Fruit fly (Drosophila melanogaster): Measurements from ENCODE around the gene CG4287.

Gene CG4287

DNA sequence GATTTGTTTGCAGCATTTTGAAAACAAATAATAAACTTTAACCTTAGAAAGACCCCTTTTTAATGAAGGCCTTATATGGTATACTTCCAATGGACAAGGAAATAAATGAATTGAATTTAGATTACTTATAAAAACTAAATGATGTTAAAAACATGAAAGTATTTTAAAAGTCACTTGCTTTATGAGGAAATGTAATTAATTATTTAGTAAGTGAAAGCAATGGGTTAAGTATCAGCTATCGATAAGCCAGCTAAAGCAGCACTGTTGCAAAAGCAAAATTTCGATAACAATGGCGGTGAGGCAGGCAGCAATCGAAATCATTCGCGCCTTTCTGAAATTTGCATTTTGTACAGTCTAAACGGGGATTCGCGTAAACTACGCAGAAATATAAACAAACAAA lies 1.5 kb upstream of the CG4287 start, which contains the start of the genes CG32856 and Rbf2 (continued):
- TF ChIP-seq ATbp (GFP tag; optimal IDR thresholded peaks at IDR 0.05) (peak; percentile 52), CG4424 (GFP tag; optimal IDR thresholded peaks at IDR 0.05) (peak; percentile 63), CG16813 (GFP tag; IDR thresholded peaks at IDR 0.05; ENCODE audit: partially characterized antibody) (peak; percentile 79), dmrt99B (tag; optimal IDR thresholded peaks at IDR 0.05) (no peak), CG18619 (GFP tag; optimal IDR thresholded peaks at IDR 0.05) (peak; percentile 71), stwl (tag; optimal IDR thresholded peaks at IDR 0.05) (peak; percentile 82), phol (tag; optimal IDR thresholded peaks at IDR 0.05) (peak; percentile 97), Hmr (GFP tag; optimal IDR thresholded peaks at IDR 0.05) (peak; percentile 83), Fer2 (tag; optimal IDR thresholded peaks at IDR 0.05) (peak; percentile 60), HLH3B (GFP tag; IDR thresholded peaks at IDR 0.05) (no peak), kay (GFP tag; optimal IDR thresholded peaks at IDR 0.05) (peak; percentile 39), zen (tag; optimal IDR thresholded peaks at IDR 0.05) (peak; percentile 61), CG7556 (GFP tag; optimal IDR thresholded peaks at IDR 0.05) (peak; percentile 74), jing (GFP tag; optimal IDR thresholded peaks at IDR 0.05) (peak; percentile 49), CG2199 (GFP tag; IDR thresholded peaks at IDR 0.05) (no peak), cg (GFP tag; optimal IDR thresholded peaks at IDR 0.05) (no peak), prd (optimal IDR thresholded peaks at IDR 0.05) (no peak), prd (GFP tag; IDR thresholded peaks at IDR 0.05) (no peak; the same call in 1 of the 3 replicates), CG10147 (GFP tag; optimal IDR thresholded peaks at IDR 0.05) (no peak), gem (tag; optimal IDR thresholded peaks at IDR 0.05) (peak; percentile 95), zfh1 (GFP tag; IDR thresholded peaks at IDR 0.05) (no peak), ab (GFP tag; optimal IDR thresholded peaks at IDR 0.05) (peak; percentile 41), Oli (tag; optimal IDR thresholded peaks at IDR 0.05) (no peak), Ssrp (tag; optimal IDR thresholded peaks at IDR 0.05) (peak; percentile 87), sob (GFP tag; IDR thresholded peaks at IDR 0.05) (peak; percentile 44; the same call in 1 of the 2 replicates), Lim3 (GFP tag; IDR thresholded peaks at IDR 0.05) (no peak), NFAT (GFP tag; IDR thresholded peaks at IDR 0.05) (peak; percentile 68; the same call in 1 of the 2 replicates), pnt (GFP tag; optimal IDR thresholded peaks at IDR 0.05) (peak; percentile 29), pan (optimal IDR thresholded peaks at IDR 0.05) (no peak), pan (GFP tag; optimal IDR thresholded peaks at IDR 0.05 in 1 of 2, IDR thresholded peaks at IDR 0.05 in 1 of 2) (no peak), cas (GFP tag; IDR thresholded peaks at IDR 0.05) (peak; percentile 50; the same call in 1 of the 2 replicates), pum (GFP tag; optimal IDR thresholded peaks at IDR 0.05) (peak; percentile 77), Sox102F (GFP tag; optimal IDR thresholded peaks at IDR 0.05) (peak; percentile 90), Oaz (GFP tag; IDR thresholded peaks at IDR 0.05) (peak; percentile 67; the same call in 1 of the 2 replicates), CG13624 (GFP tag; optimal IDR thresholded peaks at IDR 0.05) (peak; percentile 79), Gsc (GFP tag; IDR thresholded peaks at IDR 0.05) (no peak), CoRest (tag; optimal IDR thresholded peaks at IDR 0.05) (peak; percentile 93), Taf1 (GFP tag; IDR thresholded peaks at IDR 0.05) (0 out of 2 replicates have a peak, but pooled peaks have one; percentile 13), CG10979 (tag; optimal IDR thresholded peaks at IDR 0.05) (peak; percentile 23), Dad (GFP tag; optimal IDR thresholded peaks at IDR 0.05) (no peak), tll (GFP tag; optimal IDR thresholded peaks at IDR 0.05) (peak in 1 of 2 experiments; percentile 14), knrl (GFP tag; IDR thresholded peaks at IDR 0.05; ENCODE audit: partially characterized antibody) (peak; percentile 78), Myb (GFP tag; optimal IDR thresholded peaks at IDR 0.05) (peak; percentile 65), sc (optimal IDR thresholded peaks at IDR 0.05) (no peak), sc (GFP tag; optimal IDR thresholded peaks at IDR 0.05) (no peak), CG3065 (GFP tag; optimal IDR thresholded peaks at IDR 0.05) (peak; percentile 34), CG16815 (GFP tag; optimal IDR thresholded peaks at IDR 0.05) (peak; percentile 57), CG4707 (GFP tag; optimal IDR thresholded peaks at IDR 0.05) (peak; percentile 50), CG7271 (tag; optimal IDR thresholded peaks at IDR 0.05) (no peak), Max (GFP tag; optimal IDR thresholded peaks at IDR 0.05) (peak; percentile 26), MESR4 (GFP tag; optimal IDR thresholded peaks at IDR 0.05) (peak; percentile 55)
